Worm (Caenorhabditis elegans) whole organism, young adult: ENCODE results near the gene dhs-21.

ENCODE experiments used
- F49E8.2 ChIP-seq: sonication (generic microtip); optimal IDR thresholded peaks from 3 replicates; lab custom pipeline; 2017; ENCODE audit warnings: missing genetic modification characterization, mild to moderate bottlenecking, missing compliant biosample characterization, antibody characterized with exemption, moderate library complexity; ENCODE audit not compliant: insufficient read depth
- Y67H2A.10 ChIP-seq: fragments of 200-800 bp; sonication (Bioruptor generic); conservative IDR thresholded peaks from 2 replicates; pipeline ENCODE4 v1.3.6; 2022; ENCODE audit warnings: missing genetic modification reagents, missing genetic modification characterization, missing compliant biosample characterization
- ama-1 ChIP-seq, 3 experiments: fragments of 150-350 bp in 1 of 3; sonication (generic microtip) in 2 of 3; optimal IDR thresholded peaks; 2 replicates each; lab custom pipeline; 2014 to 2018; ENCODE audit warnings: missing biosample characterization in 2 of 3, missing genetic modification characterization in 2 of 3, missing genetic modification reagents in 2 of 3
- him-1 ChIP-seq: sonication (generic microtip); optimal IDR thresholded peaks from 2 replicates; lab custom pipeline; 2016; ENCODE audit warnings: missing genotype, missing genetic modification reagents, missing genetic modification characterization, missing compliant biosample characterization
- hmg-1.2 ChIP-seq: fragments of 200-800 bp; sonication (Bioruptor generic); IDR thresholded peaks from 2 replicates; pipeline ENCODE4 v1.3.6; 2022; ENCODE audit warnings: missing genetic modification reagents, missing genetic modification characterization, missing compliant biosample characterization
- nfyb-1 ChIP-seq: fragments of 200-800 bp; sonication (Bioruptor generic); IDR thresholded peaks from 2 replicates; pipeline ENCODE4 v1.3.6; 2022; ENCODE audit warnings: missing genetic modification reagents, missing genetic modification characterization, missing compliant biosample characterization
- repo-1 ChIP-seq: sonication (generic microtip); optimal IDR thresholded peaks from 2 replicates; lab custom pipeline; 2017; ENCODE audit warnings: mild to moderate bottlenecking, missing genetic modification characterization, missing compliant biosample characterization
- snpc-1.1 ChIP-seq: sonication (generic microtip); optimal IDR thresholded peaks from 2 replicates; lab custom pipeline; 2017; ENCODE audit warnings: missing genetic modification characterization, mild to moderate bottlenecking, missing compliant biosample characterization, antibody characterized with exemption, moderate library complexity, missing genotype, missing genetic modification reagents; ENCODE audit not compliant: insufficient read depth
- unc-130 ChIP-seq: sonication (generic microtip); optimal IDR thresholded peaks from 2 replicates; lab custom pipeline; 2016; ENCODE audit warnings: missing genetic modification reagents, missing genetic modification characterization, missing compliant biosample characterization
- unc-62 ChIP-seq: fragments of 150-350 bp; optimal IDR thresholded peaks from 2 replicates; lab custom pipeline; 2014; ENCODE audit warnings: missing biosample characterization, missing genetic modification reagents, missing genetic modification characterization

DNA sequence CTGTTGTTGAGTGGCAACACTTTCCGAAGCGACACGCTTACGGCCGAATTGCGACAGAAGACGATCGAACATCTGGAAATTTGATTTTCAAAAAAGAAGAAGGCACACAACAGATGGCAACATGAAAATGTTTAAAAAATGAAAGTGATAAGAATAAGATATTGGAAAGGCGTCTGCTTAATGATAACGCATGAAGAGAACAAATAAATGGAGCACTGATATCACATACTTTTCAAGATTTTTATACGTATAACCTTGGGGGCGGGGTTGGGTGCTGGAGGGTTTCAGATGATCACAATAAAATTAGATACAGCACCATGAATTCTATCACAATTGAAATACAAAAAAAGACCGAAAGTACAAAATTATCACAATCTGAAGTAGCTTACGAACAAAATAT, 11.5 kb upstream of the dhs-21 start, which contains the start of gene C15C8.7:
- no peak for TF ChIP-seq ama-1 (optimal IDR thresholded peaks at IDR 0.05; lab: Kevin White, UChicago)
- TF ChIP-seq ama-1 (GFP tag; optimal IDR thresholded peaks at IDR 0.05; lab: Kevin White, UChicago) = no peak
- TF ChIP-seq unc-130 (GFP tag; lab: Kevin White, UChicago) = no peak
- TF ChIP-seq F49E8.2 (tag; lab: Kevin White, UChicago) = no peak
- no peak for TF ChIP-seq hmg-1.2
- no peak for TF ChIP-seq unc-62 (GFP tag; lab: Kevin White, UChicago)
- TF ChIP-seq repo-1 (tag; lab: Kevin White, UChicago) = no peak
- no peak for TF ChIP-seq nfyb-1 (GFP tag; lab: Robert Waterston, UW)
- TF ChIP-seq him-1 = no peak
- TF ChIP-seq snpc-1.1 (tag; lab: Kevin White, UChicago) = no peak
- no peak for TF ChIP-seq Y67H2A.10 (GFP tag; lab: Robert Waterston, UW)
